In the genomic region with DNA sequence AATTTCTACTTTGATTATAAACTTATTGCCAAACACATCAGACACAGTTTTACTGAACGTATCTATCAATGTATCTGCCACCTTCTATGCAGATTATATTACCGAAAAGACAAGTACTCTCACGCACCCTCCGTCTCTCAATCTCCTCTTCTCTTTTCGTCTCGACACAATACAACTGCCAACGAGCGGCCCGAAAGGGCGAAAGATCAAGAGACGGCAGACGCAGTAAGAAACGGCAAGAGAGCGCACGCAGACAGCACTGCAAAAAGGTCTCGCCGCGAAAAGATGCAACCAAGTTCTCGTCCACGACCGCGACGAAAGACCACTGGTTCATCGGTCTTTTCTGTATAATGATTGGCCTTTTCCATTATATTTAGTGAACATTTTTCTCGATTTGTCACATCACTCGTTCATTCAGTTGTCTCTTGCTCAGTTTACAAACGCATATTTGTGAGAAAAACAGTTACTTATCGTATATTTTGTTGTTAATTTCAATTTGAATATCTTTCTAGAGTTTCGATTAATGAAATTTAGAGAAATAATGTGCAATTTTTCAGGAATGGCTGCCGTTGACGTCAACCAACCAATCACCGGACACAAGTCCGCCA, we compare ENCODE assay signal across 7 worm cellular contexts.
TF ChIP-seq lines count a peak whose summit lies in the region.

A gene (plus strand): TSS at position 558 of the 608 bp plus-strand sequence.

TF ChIP-seq in whole organism, L1 larva, 84 proteins besides CTCF, POLR2A, EP300 and RAD21 (continued from another document and continues in another):
- TF ChIP-seq nhr-77 (tag; optimal IDR thresholded peaks at IDR 0.05; lab: Kevin White, UChicago) (peak; percentile 89), nhr-76 (tag; optimal IDR thresholded peaks at IDR 0.05; lab: Kevin White, UChicago) (no peak), pax-3 (tag; optimal IDR thresholded peaks at IDR 0.05; lab: Kevin White, UChicago) (peak; percentile 73), zag-1 (tag; optimal IDR thresholded peaks at IDR 0.05; lab: Kevin White, UChicago) (no peak), Y116A8C.19 (tag; optimal IDR thresholded peaks at IDR 0.05; lab: Kevin White, UChicago; ENCODE audit: borderline replicate concordance) (no peak), blmp-1 (tag; optimal IDR thresholded peaks at IDR 0.05; lab: Kevin White, UChicago) (peak; percentile 80), nhr-47 (tag; optimal IDR thresholded peaks at IDR 0.05; lab: Kevin White, UChicago) (peak; percentile 94), snpc-4 (tag; optimal IDR thresholded peaks at IDR 0.05; lab: Kevin White, UChicago) (peak; percentile 68), lsy-2 (tag; optimal IDR thresholded peaks at IDR 0.05; lab: Kevin White, UChicago) (peak; percentile 87 to 90), nhr-11 (tag; optimal IDR thresholded peaks at IDR 0.05; lab: Kevin White, UChicago) (peak; percentile 63), ztf-11 (tag; optimal IDR thresholded peaks at IDR 0.05; lab: Kevin White, UChicago) (peak in 1 of 2 experiments; percentile 70), hlh-17 (GFP tag; optimal IDR thresholded peaks at IDR 0.05; lab: Kevin White, UChicago; ENCODE audit: borderline replicate concordance) (no peak), nhr-237 (tag; optimal IDR thresholded peaks at IDR 0.05; lab: Kevin White, UChicago) (peak; percentile 91), dpl-1 (GFP tag; optimal IDR thresholded peaks at IDR 0.05; lab: Kevin White, UChicago) (peak; percentile 63 to 74 (median 68)), mep-1 (tag; optimal IDR thresholded peaks at IDR 0.05; lab: Kevin White, UChicago) (peak; percentile 86), nhr-84 (tag; optimal IDR thresholded peaks at IDR 0.05; lab: Kevin White, UChicago) (no peak)

TF ChIP-seq in whole organism, L2 larva, 48 proteins besides CTCF, POLR2A, EP300 and RAD21 (continued from another document and continues in another):
- TF ChIP-seq lsy-2 (tag; optimal IDR thresholded peaks at IDR 0.05; lab: Kevin White, UChicago): peak; percentile 71 to 92
- TF ChIP-seq elt-3 (tag; optimal IDR thresholded peaks at IDR 0.05; lab: Kevin White, UChicago): no peak
- TF ChIP-seq ztf-4 (tag; optimal IDR thresholded peaks at IDR 0.05; lab: Kevin White, UChicago): peak; percentile 62
- peak; percentile 94 for TF ChIP-seq F13H6.1 (tag; optimal IDR thresholded peaks at IDR 0.05; lab: Kevin White, UChicago)
- peak; percentile 87 for TF ChIP-seq sem-4 (tag; optimal IDR thresholded peaks at IDR 0.05; lab: Kevin White, UChicago)
- peak; percentile 79 for TF ChIP-seq zag-1 (tag; optimal IDR thresholded peaks at IDR 0.05; lab: Kevin White, UChicago)
- peak; percentile 96 for TF ChIP-seq sma-3 (GFP tag; optimal IDR thresholded peaks at IDR 0.05; lab: Kevin White, UChicago)
- peak; percentile 93 for TF ChIP-seq sma-9 (GFP tag; optimal IDR thresholded peaks at IDR 0.05; lab: Kevin White, UChicago)
- TF ChIP-seq sma-9 (tag; optimal IDR thresholded peaks at IDR 0.05; lab: Kevin White, UChicago): no peak
- no peak for TF ChIP-seq ceh-16 (tag; optimal IDR thresholded peaks at IDR 0.05; lab: Kevin White, UChicago)
- TF ChIP-seq nhr-23 (tag; optimal IDR thresholded peaks at IDR 0.05; lab: Kevin White, UChicago): no peak
- TF ChIP-seq R02D3.7 (tag; optimal IDR thresholded peaks at IDR 0.05; lab: Kevin White, UChicago): no peak
- peak; percentile 68 for TF ChIP-seq ceh-82 (tag; optimal IDR thresholded peaks at IDR 0.05; lab: Kevin White, UChicago)
- peak; percentile 80 for TF ChIP-seq gmeb-1 (tag; optimal IDR thresholded peaks at IDR 0.05; lab: Kevin White, UChicago)
- TF ChIP-seq fos-1 (tag; optimal IDR thresholded peaks at IDR 0.05; lab: Kevin White, UChicago): peak; percentile 83
- peak; percentile 97 for TF ChIP-seq crh-2 (tag; optimal IDR thresholded peaks at IDR 0.05; lab: Kevin White, UChicago)
- peak; percentile 18 for TF ChIP-seq nhr-11 (tag; optimal IDR thresholded peaks at IDR 0.05; lab: Kevin White, UChicago)
- peak; percentile 54 to 65 for TF ChIP-seq mdl-1 (tag; optimal IDR thresholded peaks at IDR 0.05; lab: Kevin White, UChicago)

TF ChIP-seq in whole organism, L3 larva, 47 proteins besides CTCF, POLR2A, EP300 and RAD21 (continued from another document and continues in another):
- TF ChIP-seq eor-1 (tag; optimal IDR thresholded peaks at IDR 0.05; lab: Kevin White, UChicago) (peak in 1 of 2 experiments; percentile 3), unc-39 (tag; optimal IDR thresholded peaks at IDR 0.05; lab: Kevin White, UChicago) (no peak), ceh-16 (tag; optimal IDR thresholded peaks at IDR 0.05; lab: Kevin White, UChicago) (no peak), lsy-12 (tag; optimal IDR thresholded peaks at IDR 0.05; lab: Kevin White, UChicago) (peak; percentile 72), egl-27 (tag; optimal IDR thresholded peaks at IDR 0.05; lab: Kevin White, UChicago) (peak; percentile 49), nhr-67 (tag; optimal IDR thresholded peaks at IDR 0.05; lab: Kevin White, UChicago) (no peak), ceh-9 (tag; optimal IDR thresholded peaks at IDR 0.05; lab: Kevin White, UChicago) (no peak), hmg-11 (tag; optimal IDR thresholded peaks at IDR 0.05; lab: Kevin White, UChicago) (peak; percentile 83), daf-12 (tag; optimal IDR thresholded peaks at IDR 0.05; lab: Kevin White, UChicago) (no peak), mml-1 (tag; optimal IDR thresholded peaks at IDR 0.05; lab: Kevin White, UChicago) (no peak), nhr-12 (tag; optimal IDR thresholded peaks at IDR 0.05; lab: Kevin White, UChicago) (no peak), egl-5 (tag; optimal IDR thresholded peaks at IDR 0.05; lab: Kevin White, UChicago) (peak; percentile 75), ceh-28 (tag; optimal IDR thresholded peaks at IDR 0.05; lab: Kevin White, UChicago) (peak; percentile 85), elt-2 (tag; optimal IDR thresholded peaks at IDR 0.05; lab: Kevin White, UChicago) (peak; percentile 88), lin-15B (tag; optimal IDR thresholded peaks at IDR 0.05; lab: Kevin White, UChicago) (peak; percentile 88), tbx-2 (tag; optimal IDR thresholded peaks at IDR 0.05; lab: Kevin White, UChicago) (peak; percentile 58), nhr-237 (tag; optimal IDR thresholded peaks at IDR 0.05; lab: Kevin White, UChicago) (no peak), nhr-77 (tag; optimal IDR thresholded peaks at IDR 0.05; lab: Kevin White, UChicago) (no peak), ZK546.5 (tag; optimal IDR thresholded peaks at IDR 0.05; lab: Kevin White, UChicago) (no peak)

TF ChIP-seq in whole organism, L4 larva, 104 proteins besides CTCF, POLR2A, EP300 and RAD21 (continued from another document and continues in another):
- TF ChIP-seq daf-16 (GFP tag; optimal IDR thresholded peaks at IDR 0.05; lab: Kevin White, UChicago): peak in 1 of 2 experiments; percentile 23
- TF ChIP-seq daf-16 (tag; optimal IDR thresholded peaks at IDR 0.05; lab: Kevin White, UChicago): peak; percentile 87
- TF ChIP-seq hif-1 (tag; optimal IDR thresholded peaks at IDR 0.05; lab: Kevin White, UChicago): peak in 1 of 2 experiments; percentile 88
- peak; percentile 89 for TF ChIP-seq rbr-2 (tag; optimal IDR thresholded peaks at IDR 0.05; lab: Kevin White, UChicago)
- peak; percentile 65 for TF ChIP-seq pqm-1 (tag; optimal IDR thresholded peaks at IDR 0.05; lab: Kevin White, UChicago)
- TF ChIP-seq zip-2 (tag; optimal IDR thresholded peaks at IDR 0.05; lab: Kevin White, UChicago): peak; percentile 53
- TF ChIP-seq snpc-1.2 (GFP tag; IDR thresholded peaks at IDR 0.05; lab: Robert Waterston, UW): no peak
- TF ChIP-seq spr-3 (GFP tag; optimal IDR thresholded peaks at IDR 0.05; lab: Kevin White, UChicago): no peak
- TF ChIP-seq mxl-2 (GFP tag; conservative IDR thresholded peaks at IDR 0.05; lab: Robert Waterston, UW): no peak
- TF ChIP-seq lir-3 (tag; optimal IDR thresholded peaks at IDR 0.05; lab: Kevin White, UChicago): no peak
- TF ChIP-seq T20F7.1 (GFP tag; optimal IDR thresholded peaks at IDR 0.05; lab: Kevin White, UChicago): peak; percentile 78
- peak; percentile 95 for TF ChIP-seq hmg-1.1 (GFP tag; IDR thresholded peaks at IDR 0.05; lab: Robert Waterston, UW)
- peak; percentile 71; the same call in 1 of the 2 replicates for TF ChIP-seq saeg-2 (GFP tag; IDR thresholded peaks at IDR 0.05; lab: Robert Waterston, UW)
- TF ChIP-seq spr-1 (tag; optimal IDR thresholded peaks at IDR 0.05; lab: Kevin White, UChicago): peak; percentile 70
- peak; percentile 70 for TF ChIP-seq ama-1 (optimal IDR thresholded peaks at IDR 0.05; lab: Kevin White, UChicago)
- no peak for TF ChIP-seq zip-11 (GFP tag; IDR thresholded peaks at IDR 0.05; lab: Robert Waterston, UW)
- 0 out of 2 replicates have a peak, but pooled peaks have one; percentile 36 for TF ChIP-seq madf-9 (GFP tag; conservative IDR thresholded peaks at IDR 0.05; lab: Robert Waterston, UW)
- TF ChIP-seq skn-1 (tag; optimal IDR thresholded peaks at IDR 0.05; lab: Kevin White, UChicago): no peak
- TF ChIP-seq ceh-82 (tag; optimal IDR thresholded peaks at IDR 0.05; lab: Kevin White, UChicago): no peak

TF ChIP-seq in whole organism, late embryonic, 69 proteins besides CTCF, POLR2A, EP300 and RAD21 (continued from another document and continues in another):
- no peak for TF ChIP-seq Y22D7AL.16 (tag; optimal IDR thresholded peaks at IDR 0.05; lab: Kevin White, UChicago)
- no peak for TF ChIP-seq odd-2 (tag; optimal IDR thresholded peaks at IDR 0.05; lab: Kevin White, UChicago)
- peak; percentile 50 for TF ChIP-seq elt-2 (tag; optimal IDR thresholded peaks at IDR 0.05; lab: Kevin White, UChicago)
- TF ChIP-seq syd-9 (tag; optimal IDR thresholded peaks at IDR 0.05; lab: Kevin White, UChicago): no peak
- TF ChIP-seq unc-42 (tag; optimal IDR thresholded peaks at IDR 0.05; lab: Kevin White, UChicago): peak; percentile 82
- no peak for TF ChIP-seq pag-3 (tag; optimal IDR thresholded peaks at IDR 0.05; lab: Kevin White, UChicago; ENCODE audit: borderline replicate concordance)
- TF ChIP-seq ahr-1 (tag; optimal IDR thresholded peaks at IDR 0.05; lab: Kevin White, UChicago): no peak
- peak; percentile 29 for TF ChIP-seq ceh-2 (tag; optimal IDR thresholded peaks at IDR 0.05; lab: Kevin White, UChicago)
- TF ChIP-seq nfya-1 (tag; optimal IDR thresholded peaks at IDR 0.05; lab: Kevin White, UChicago): peak; percentile 86
- peak; percentile 18 for TF ChIP-seq ceh-14 (tag; optimal IDR thresholded peaks at IDR 0.05; lab: Kevin White, UChicago)
- no peak for TF ChIP-seq elt-4 (tag; optimal IDR thresholded peaks at IDR 0.05; lab: Kevin White, UChicago)
- no peak for TF ChIP-seq pat-9 (tag; optimal IDR thresholded peaks at IDR 0.05; lab: Kevin White, UChicago)
- TF ChIP-seq gmeb-2 (tag; optimal IDR thresholded peaks at IDR 0.05; lab: Kevin White, UChicago): no peak
- TF ChIP-seq ceh-18 (tag; optimal IDR thresholded peaks at IDR 0.05; lab: Kevin White, UChicago): peak; percentile 64
- TF ChIP-seq ceh-31 (tag; optimal IDR thresholded peaks at IDR 0.05; lab: Kevin White, UChicago): peak; percentile 87
- TF ChIP-seq fkh-10 (GFP tag; optimal IDR thresholded peaks at IDR 0.05; lab: Kevin White, UChicago): no peak
- peak; percentile 77 for TF ChIP-seq ets-4 (tag; optimal IDR thresholded peaks at IDR 0.05; lab: Kevin White, UChicago)
- TF ChIP-seq ceh-48 (tag; optimal IDR thresholded peaks at IDR 0.05; lab: Kevin White, UChicago): no peak
- peak; percentile 48 for TF ChIP-seq rnt-1 (tag; optimal IDR thresholded peaks at IDR 0.05; lab: Kevin White, UChicago)
- peak; percentile 70 for TF ChIP-seq dve-1 (tag; optimal IDR thresholded peaks at IDR 0.05; lab: Kevin White, UChicago)

TF ChIP-seq in whole organism, mixed stage, embryonic, 35 proteins besides CTCF, POLR2A, EP300 and RAD21 (continued from another document):
- peak; percentile 94 for TF ChIP-seq ces-1 (GFP tag; optimal IDR thresholded peaks at IDR 0.05; lab: Kevin White, UChicago)
- no peak for TF ChIP-seq drap-1 (GFP tag; optimal IDR thresholded peaks at IDR 0.05; lab: Kevin White, UChicago)
- TF ChIP-seq pha-4 (tag; optimal IDR thresholded peaks at IDR 0.05; lab: Kevin White, UChicago): peak; percentile 81
- peak; percentile 30 for TF ChIP-seq nhr-2 (tag; optimal IDR thresholded peaks at IDR 0.05; lab: Kevin White, UChicago)
- TF ChIP-seq elt-3 (tag; optimal IDR thresholded peaks at IDR 0.05; lab: Kevin White, UChicago): peak; percentile 40
- no peak for TF ChIP-seq nhr-76 (tag; optimal IDR thresholded peaks at IDR 0.05; lab: Kevin White, UChicago)
- TF ChIP-seq sem-2 (GFP tag; optimal IDR thresholded peaks at IDR 0.05; lab: Kevin White, UChicago): no peak
- TF ChIP-seq bed-3 (GFP tag; optimal IDR thresholded peaks at IDR 0.05; lab: Kevin White, UChicago): no peak
- TF ChIP-seq mab-5 (tag; optimal IDR thresholded peaks at IDR 0.05; lab: Kevin White, UChicago): no peak
- no peak for TF ChIP-seq ztf-11 (tag; optimal IDR thresholded peaks at IDR 0.05; lab: Kevin White, UChicago)
- no peak for TF ChIP-seq flh-1 (GFP tag; optimal IDR thresholded peaks at IDR 0.05; lab: Kevin White, UChicago)
- peak; percentile 72 for TF ChIP-seq unc-120 (tag; optimal IDR thresholded peaks at IDR 0.05; lab: Kevin White, UChicago; ENCODE audit: poor library complexity, severe bottlenecking)
- TF ChIP-seq ceh-39 (tag; optimal IDR thresholded peaks at IDR 0.05; lab: Kevin White, UChicago): peak; percentile 21
- peak; percentile 20 for TF ChIP-seq mls-2 (tag; optimal IDR thresholded peaks at IDR 0.05; lab: Kevin White, UChicago)
- TF ChIP-seq snpc-4 (tag; optimal IDR thresholded peaks at IDR 0.05; lab: Kevin White, UChicago): no peak
- TF ChIP-seq nhr-28 (tag; optimal IDR thresholded peaks at IDR 0.05; lab: Kevin White, UChicago): no peak
- TF ChIP-seq nhr-12 (tag; optimal IDR thresholded peaks at IDR 0.05; lab: Kevin White, UChicago): no peak
- no peak for TF ChIP-seq lin-32 (GFP tag; optimal IDR thresholded peaks at IDR 0.05; lab: Kevin White, UChicago)

TF ChIP-seq in whole organism, young adult, 124 proteins besides CTCF, POLR2A, EP300 and RAD21 (continued from another document and continues in another):
- peak; percentile 46 for TF ChIP-seq tbp1 (GFP tag; optimal IDR thresholded peaks at IDR 0.05; lab: Kevin White, UChicago)
- peak; percentile 40; the same call in 1 of the 2 replicates for TF ChIP-seq rcor-1 (GFP tag; IDR thresholded peaks at IDR 0.05; lab: Robert Waterston, UW)
- TF ChIP-seq nhr-80 (tag; optimal IDR thresholded peaks at IDR 0.05; lab: Kevin White, UChicago): peak; percentile 96
- no peak for TF ChIP-seq unc-130 (GFP tag; optimal IDR thresholded peaks at IDR 0.05; lab: Kevin White, UChicago)
- TF ChIP-seq C06A6.2 (GFP tag; conservative IDR thresholded peaks at IDR 0.05; lab: Robert Waterston, UW): peak; percentile 80
- no peak for TF ChIP-seq ama-1 (optimal IDR thresholded peaks at IDR 0.05; lab: Kevin White, UChicago)
- no peak for TF ChIP-seq ama-1 (GFP tag; optimal IDR thresholded peaks at IDR 0.05; lab: Kevin White, UChicago)
- peak; percentile 26 for TF ChIP-seq ztf-18 (tag; optimal IDR thresholded peaks at IDR 0.05; lab: Kevin White, UChicago)
- 0 out of 2 replicates have a peak, but pooled peaks have one; percentile 13 for TF ChIP-seq egrh-3 (GFP tag; IDR thresholded peaks at IDR 0.05; lab: Robert Waterston, UW)
- TF ChIP-seq gei-17 (GFP tag; optimal IDR thresholded peaks at IDR 0.05; lab: Kevin White, UChicago): peak; percentile 64
- peak; percentile 64 for TF ChIP-seq somi-1 (GFP tag; optimal IDR thresholded peaks at IDR 0.05; lab: Kevin White, UChicago)
- peak; percentile 52; the same call in 1 of the 2 replicates for TF ChIP-seq Y53G8AR.9 (GFP tag; conservative IDR thresholded peaks at IDR 0.05; lab: Robert Waterston, UW)
- TF ChIP-seq attf-5 (GFP tag; optimal IDR thresholded peaks at IDR 0.05; lab: Kevin White, UChicago): peak; percentile 84
- TF ChIP-seq chd-7 (tag; optimal IDR thresholded peaks at IDR 0.05; lab: Kevin White, UChicago): peak; percentile 73
- TF ChIP-seq athp-1 (tag; optimal IDR thresholded peaks at IDR 0.05; lab: Kevin White, UChicago): peak; percentile 35
- peak; percentile 88 for TF ChIP-seq lin-40 (tag; optimal IDR thresholded peaks at IDR 0.05; lab: Kevin White, UChicago)
- peak; percentile 66; the same call in 1 of the 2 replicates for TF ChIP-seq B0336.3 (GFP tag; IDR thresholded peaks at IDR 0.05; lab: Robert Waterston, UW)
- TF ChIP-seq K11D2.4 (GFP tag; IDR thresholded peaks at IDR 0.05; lab: Robert Waterston, UW): peak; percentile 83
- no peak for TF ChIP-seq nhr-120 (GFP tag; IDR thresholded peaks at IDR 0.05; lab: Robert Waterston, UW)
- no peak for TF ChIP-seq F52B5.7 (tag; optimal IDR thresholded peaks at IDR 0.05; lab: Kevin White, UChicago)
- peak; percentile 74 for TF ChIP-seq madf-10 (tag; optimal IDR thresholded peaks at IDR 0.05; lab: Kevin White, UChicago)
- TF ChIP-seq B0035.1 (tag; optimal IDR thresholded peaks at IDR 0.05; lab: Kevin White, UChicago): peak; percentile 10
- peak; percentile 93 for TF ChIP-seq zfh-2 (GFP tag; conservative IDR thresholded peaks at IDR 0.05; lab: Robert Waterston, UW)
- peak in 1 of 3 experiments; percentile 75 for TF ChIP-seq lin-35 (GFP tag; optimal IDR thresholded peaks at IDR 0.05; lab: Kevin White, UChicago)
- peak; percentile 61 for TF ChIP-seq ZK185.1 (tag; optimal IDR thresholded peaks at IDR 0.05; lab: Kevin White, UChicago; ENCODE audit: poor library complexity, severe bottlenecking)
- TF ChIP-seq hmg-1.2 (GFP tag; IDR thresholded peaks at IDR 0.05; lab: Robert Waterston, UW): peak; percentile 94
